Worm (Caenorhabditis elegans): ENCODE measurements around the gene R12B2.3.

DNA sequence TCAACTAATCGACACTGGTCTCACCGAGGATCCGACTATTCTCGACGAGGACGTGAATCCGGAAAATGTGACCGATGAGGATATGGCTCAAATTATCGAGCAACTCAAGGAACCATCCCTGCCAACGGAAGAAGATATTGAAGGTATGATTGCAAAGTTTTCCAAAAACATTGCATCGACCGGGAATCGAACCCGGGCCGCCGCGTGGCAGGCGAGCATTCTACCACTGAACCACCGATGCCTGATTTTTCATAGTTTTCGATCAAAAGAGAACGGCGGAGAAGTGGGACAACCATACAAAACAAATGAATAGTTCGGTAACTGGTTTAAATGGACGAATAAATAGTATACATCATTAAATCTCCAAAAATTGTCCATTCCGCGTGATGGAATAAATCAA is 43.5 kb upstream of the R12B2.3 start:
- TF ChIP-seq him-1 (tag; optimal IDR thresholded peaks at IDR 0.05): no peak
- no peak for TF ChIP-seq dao-5 (tag; optimal IDR thresholded peaks at IDR 0.05)
- TF ChIP-seq W03F9.2 (tag; optimal IDR thresholded peaks at IDR 0.05): no peak

Measured in whole organism, L4/young adult.